Fruit fly (Drosophila melanogaster) whole organism, embryonic: ENCODE measurements around the gene Duox.

ENCODE experiments used
- Bgb ChIP-seq: fragments of 200-800 bp; sonication (Bioruptor generic); IDR thresholded peaks from 2 replicates; pipeline ENCODE4 v1.3.6; 2022; ENCODE audit warnings: missing biosample characterization, missing genetic modification characterization; ENCODE audit not compliant: partially characterized antibody
- C15 ChIP-seq: fragments of 200-800 bp; sonication (Bioruptor generic); IDR thresholded peaks from 3 replicates; pipeline ENCODE4 v1.3.6; 2022; ENCODE audit warnings: missing biosample characterization, missing genetic modification characterization
- CG10321 ChIP-seq: fragments of 200-800 bp; sonication (Bioruptor generic); IDR thresholded peaks from 2 replicates; pipeline ENCODE4 v1.3.6; 2022; ENCODE audit warnings: missing biosample characterization, missing genetic modification characterization
- CG11093 ChIP-seq: fragments of 200-800 bp; sonication (Bioruptor generic); IDR thresholded peaks from 3 replicates; pipeline ENCODE4 v1.3.6; 2022; ENCODE audit warnings: missing biosample characterization, missing genetic modification characterization
- CG11456 ChIP-seq: fragments of 200-800 bp; sonication (Bioruptor generic); IDR thresholded peaks from 3 replicates; pipeline ENCODE4 v1.3.6; 2022; ENCODE audit warnings: missing biosample characterization, missing genetic modification characterization
- CG12299 ChIP-seq: fragments of 200-800 bp; sonication (Bioruptor generic); optimal IDR thresholded peaks from 2 replicates; lab custom pipeline; 2018; ENCODE audit warnings: missing biosample characterization, mild to moderate bottlenecking, missing genetic modification characterization
- CG14050 ChIP-seq: fragments of 200-800 bp; sonication (Bioruptor generic); IDR thresholded peaks from 3 replicates; pipeline ENCODE4 v1.3.6; 2022; ENCODE audit warnings: missing biosample characterization, missing genetic modification characterization
- CG14667 ChIP-seq: fragments of 200-800 bp; sonication (Bioruptor generic); IDR thresholded peaks from 2 replicates; pipeline ENCODE4 v1.3.6; 2022; ENCODE audit warnings: missing biosample characterization, missing genetic modification characterization
- CG15514 ChIP-seq: fragments of 200-800 bp; sonication (Bioruptor generic); optimal IDR thresholded peaks from 3 replicates; lab custom pipeline; 2017; ENCODE audit warnings: missing biosample characterization, missing genetic modification characterization, mild to moderate bottlenecking, moderate library complexity, missing genetic modification reagents
- CG17359 ChIP-seq: fragments of 200-800 bp; sonication (Bioruptor generic); optimal IDR thresholded peaks from 3 replicates; lab custom pipeline; 2018; ENCODE audit warnings: missing biosample characterization, mild to moderate bottlenecking, missing genetic modification characterization, moderate library complexity
- CG30020 ChIP-seq: fragments of 200-800 bp; optimal IDR thresholded peaks from 2 replicates; lab custom pipeline; 2019; ENCODE audit warnings: missing biosample characterization, mild to moderate bottlenecking, missing genetic modification characterization, moderate library complexity
- CG31441 ChIP-seq: fragments of 200-800 bp; sonication (Bioruptor generic); IDR thresholded peaks from 2 replicates; pipeline ENCODE4 v1.3.6; 2022; ENCODE audit warnings: missing biosample characterization, missing genetic modification characterization
- CG3281 ChIP-seq: fragments of 200-800 bp; sonication (Bioruptor generic); optimal IDR thresholded peaks from 3 replicates; lab custom pipeline; 2017; ENCODE audit warnings: missing biosample characterization, mild to moderate bottlenecking, missing genetic modification characterization
- CG33213 ChIP-seq: fragments of 200-800 bp; sonication (Bioruptor generic); optimal IDR thresholded peaks from 3 replicates; lab custom pipeline; 2016; ENCODE audit warnings: missing biosample characterization, missing genetic modification characterization
- CG34376 ChIP-seq: fragments of 200-800 bp; sonication (Bioruptor generic); optimal IDR thresholded peaks from 2 replicates; lab custom pipeline; 2018; ENCODE audit warnings: missing biosample characterization, mild to moderate bottlenecking, missing genetic modification characterization
- CG4282 ChIP-seq: fragments of 200-800 bp; sonication (Bioruptor generic); optimal IDR thresholded peaks from 2 replicates; lab custom pipeline; 2016; ENCODE audit warnings: missing biosample characterization, missing genetic modification characterization
- CG4328 ChIP-seq: fragments of 200-800 bp; sonication (Bioruptor generic); optimal IDR thresholded peaks from 3 replicates; lab custom pipeline; 2017; ENCODE audit warnings: missing biosample characterization, missing genetic modification reagents, missing genetic modification characterization
- CG6654 ChIP-seq: fragments of 200-800 bp; sonication (Bioruptor generic); optimal IDR thresholded peaks from 2 replicates; lab custom pipeline; 2017; ENCODE audit warnings: missing biosample characterization, mild to moderate bottlenecking, missing genetic modification characterization
- CG8290 ChIP-seq, 3 experiments: fragments of 200-800 bp; sonication (Bioruptor generic); optimal IDR thresholded peaks; 2 replicates each; lab custom pipeline; 2016 to 2019; ENCODE audit warnings: missing biosample characterization in 3 of 3, missing genetic modification characterization in 3 of 3, mild to moderate bottlenecking in 2 of 3, moderate library complexity in 1 of 3
- CG9437 ChIP-seq: fragments of 200-800 bp; sonication (Bioruptor generic); optimal IDR thresholded peaks from 2 replicates; lab custom pipeline; 2018; ENCODE audit warnings: missing biosample characterization, mild to moderate bottlenecking, missing genetic modification characterization
- CG9932 ChIP-seq: fragments of 200-800 bp; sonication (Bioruptor generic); IDR thresholded peaks from 2 replicates; pipeline ENCODE4 v1.3.6; 2022; ENCODE audit warnings: missing biosample characterization, missing genetic modification characterization
- Dref ChIP-seq: fragments of 200-800 bp; sonication (Bioruptor generic); IDR thresholded peaks from 2 replicates; pipeline ENCODE4 v1.3.6; 2022; ENCODE audit warnings: missing biosample characterization, missing genetic modification characterization
- Fer1 ChIP-seq: fragments of 200-800 bp; sonication (Bioruptor generic); optimal IDR thresholded peaks from 2 replicates; lab custom pipeline; 2017; ENCODE audit warnings: missing biosample characterization, mild to moderate bottlenecking, missing genetic modification characterization
- Jarid2 ChIP-seq: fragments of 200-800 bp; sonication (Bioruptor generic); optimal IDR thresholded peaks from 3 replicates; lab custom pipeline; 2017; ENCODE audit warnings: mild to moderate bottlenecking, missing biosample characterization, missing genetic modification reagents, missing genetic modification characterization
- Kr ChIP-seq: fragments of 200-800 bp; sonication (Bioruptor generic); optimal IDR thresholded peaks from 2 replicates; lab custom pipeline; 2017; ENCODE audit warnings: missing biosample characterization, mild to moderate bottlenecking, missing genetic modification characterization
- Lim3 ChIP-seq: fragments of 200-800 bp; sonication (Bioruptor generic); IDR thresholded peaks from 2 replicates; pipeline ENCODE4 v1.3.6; 2022; ENCODE audit warnings: missing biosample characterization, missing genetic modification characterization
- NC2β ChIP-seq: fragments of 200-800 bp; sonication (Bioruptor generic); optimal IDR thresholded peaks from 2 replicates; lab custom pipeline; 2016; ENCODE audit warnings: missing biosample characterization, missing genetic modification characterization
- NFAT ChIP-seq: fragments of 200-800 bp; sonication (Bioruptor generic); IDR thresholded peaks from 2 replicates; pipeline ENCODE4 v1.3.6; 2022; ENCODE audit warnings: missing biosample characterization, missing genetic modification characterization
- Ptx1 ChIP-seq: fragments of 200-800 bp; sonication (Bioruptor generic); IDR thresholded peaks from 2 replicates; pipeline ENCODE4 v1.3.6; 2022; ENCODE audit warnings: missing biosample characterization, missing genetic modification characterization
- Sry-β ChIP-seq: fragments of 200-800 bp; sonication (Bioruptor generic); optimal IDR thresholded peaks from 2 replicates; lab custom pipeline; 2018; ENCODE audit warnings: missing biosample characterization, mild to moderate bottlenecking, missing genetic modification characterization, moderate library complexity
- Xrp1 ChIP-seq: fragments of 200-800 bp; sonication (Bioruptor generic); IDR thresholded peaks from 2 replicates; pipeline ENCODE4 v1.3.6; 2022; ENCODE audit warnings: missing biosample characterization, missing genetic modification characterization
- btn ChIP-seq: fragments of 200-800 bp; sonication (Bioruptor generic); optimal IDR thresholded peaks from 2 replicates; lab custom pipeline; 2016; ENCODE audit warnings: missing biosample characterization, missing genetic modification characterization
- cato ChIP-seq: fragments of 200-800 bp; sonication (Bioruptor generic); optimal IDR thresholded peaks from 2 replicates; lab custom pipeline; 2016; ENCODE audit warnings: missing biosample characterization, missing genetic modification characterization, borderline replicate concordance
- disco-r ChIP-seq: fragments of 200-800 bp; sonication (Bioruptor generic); optimal IDR thresholded peaks from 2 replicates; lab custom pipeline; 2016; ENCODE audit warnings: missing biosample characterization, missing genetic modification characterization
- dm ChIP-seq: fragments of 200-800 bp; sonication (Bioruptor generic); optimal IDR thresholded peaks from 3 replicates; lab custom pipeline; 2016; ENCODE audit warnings: missing biosample characterization, missing genetic modification characterization
- fd102C ChIP-seq: fragments of 200-800 bp; sonication (Bioruptor generic); optimal IDR thresholded peaks from 2 replicates; lab custom pipeline; 2018; ENCODE audit warnings: missing biosample characterization, mild to moderate bottlenecking, missing genetic modification characterization, moderate library complexity
- gem ChIP-seq: fragments of 200-800 bp; sonication (Bioruptor generic); optimal IDR thresholded peaks from 2 replicates; lab custom pipeline; 2019; ENCODE audit warnings: missing biosample characterization, mild to moderate bottlenecking, missing genetic modification characterization, moderate library complexity
- ind ChIP-seq: fragments of 200-800 bp; sonication (Bioruptor generic); optimal IDR thresholded peaks from 3 replicates; lab custom pipeline; 2016; ENCODE audit warnings: missing biosample characterization, missing genetic modification characterization
- lov ChIP-seq, 2 experiments: fragments of 200-800 bp in 1 of 2; fragments of >200 bp in 1 of 2; sonication (Bioruptor generic) in 1 of 2; IDR thresholded peaks in 1 of 2; optimal IDR thresholded peaks in 1 of 2; 2 replicates in 1 of 2; 3 replicates in 1 of 2; pipeline versions ENCODE4 v1.3.6 to Lab custom; 2017 to 2022; ENCODE audit warnings: missing biosample characterization in 1 of 2, missing genetic modification characterization in 1 of 2
- mam ChIP-seq: fragments of 200-800 bp; sonication (Bioruptor generic); optimal IDR thresholded peaks from 3 replicates; lab custom pipeline; 2016; ENCODE audit warnings: missing biosample characterization, missing genetic modification characterization
- mld ChIP-seq: fragments of 200-800 bp; sonication (Bioruptor generic); IDR thresholded peaks from 3 replicates; pipeline ENCODE4 v1.3.6; 2022; ENCODE audit warnings: missing biosample characterization, missing genetic modification characterization; ENCODE audit not compliant: partially characterized antibody
- nerfin-1 ChIP-seq: fragments of 200-800 bp; sonication (Bioruptor generic); optimal IDR thresholded peaks from 3 replicates; lab custom pipeline; 2019; ENCODE audit warnings: missing biosample characterization, mild to moderate bottlenecking, missing genetic modification characterization, moderate library complexity
- nom ChIP-seq: fragments of 200-800 bp; sonication (Bioruptor generic); optimal IDR thresholded peaks from 2 replicates; lab custom pipeline; 2017; ENCODE audit warnings: missing biosample characterization, missing genetic modification characterization, mild to moderate bottlenecking, moderate library complexity, missing genetic modification reagents
- otp ChIP-seq: fragments of 200-800 bp; sonication (Bioruptor generic); IDR thresholded peaks from 3 replicates; pipeline ENCODE4, ENCODE4 v1.3.6; 2022; ENCODE audit warnings: missing biosample characterization, missing genetic modification characterization
- slbo ChIP-seq: fragments of 200-800 bp; sonication (Bioruptor generic); IDR thresholded peaks from 2 replicates; pipeline ENCODE4 v1.3.6; 2022; ENCODE audit warnings: missing biosample characterization, missing genetic modification characterization
- stwl ChIP-seq: fragments of 200-800 bp; sonication (Bioruptor generic); optimal IDR thresholded peaks from 3 replicates; lab custom pipeline; 2018; ENCODE audit warnings: missing biosample characterization, mild to moderate bottlenecking, missing genetic modification characterization, moderate library complexity
- tll ChIP-seq, 2 experiments: fragments of 200-800 bp in 1 of 2; fragments of >200 bp in 1 of 2; sonication (Bioruptor generic) in 1 of 2; optimal IDR thresholded peaks; 2 replicates each; lab custom pipeline; 2017 to 2019; ENCODE audit warnings: missing biosample characterization in 2 of 2, missing genetic modification characterization in 2 of 2, mild to moderate bottlenecking in 1 of 2, moderate library complexity in 1 of 2

Duox gene

dm6 chr2L:2855773-2856615 lies 25.9 kb upstream of the Duox start, which contains the start of the genes CG3104 and RpS21 (continued):
- no peak for TF ChIP-seq lov (optimal IDR thresholded peaks at IDR 0.05; lab: Kevin White, UChicago)
- peak; percentile 94 for TF ChIP-seq lov (GFP tag; IDR thresholded peaks at IDR 0.05; lab: Robert Waterston, UW)
- TF ChIP-seq fd102C = peak; percentile 62
- TF ChIP-seq CG11456 = peak; percentile 98
- no peak for TF ChIP-seq mld (GFP tag; lab: Robert Waterston, UW)
- peak; percentile 29 for TF ChIP-seq Bgb (GFP tag; lab: Robert Waterston, UW)
- peak; percentile 60 for TF ChIP-seq Xrp1 (GFP tag; lab: Robert Waterston, UW)
- peak; percentile 76 for TF ChIP-seq CG17359 (tag; lab: Kevin White, UChicago)
- peak; percentile 79 for TF ChIP-seq stwl (tag; lab: Kevin White, UChicago)
- TF ChIP-seq ind = peak; percentile 82
- peak; percentile 28 for TF ChIP-seq btn (GFP tag; lab: Kevin White, UChicago)
- peak; percentile 30 for TF ChIP-seq Sry-β (GFP tag; lab: Kevin White, UChicago)
- TF ChIP-seq NC2β = peak; percentile 93
- peak; percentile 95 for TF ChIP-seq otp (GFP tag; lab: Robert Waterston, UW)
- TF ChIP-seq Kr (GFP tag; lab: Kevin White, UChicago) = peak; percentile 39
- TF ChIP-seq CG6654 = peak; percentile 60
- TF ChIP-seq Dref (GFP tag; lab: Robert Waterston, UW) = peak; percentile 53
- peak; percentile 58 for TF ChIP-seq CG9437 (GFP tag; lab: Kevin White, UChicago)
- peak; percentile 87 for TF ChIP-seq Ptx1 (GFP tag; lab: Robert Waterston, UW)
- peak; percentile 75 for TF ChIP-seq CG31441
- TF ChIP-seq slbo (GFP tag; lab: Robert Waterston, UW) = peak; percentile 97
- peak; percentile 79 for TF ChIP-seq CG14050 (GFP tag; lab: Robert Waterston, UW)
- peak; percentile 92 for TF ChIP-seq CG4328 (GFP tag; lab: Kevin White, UChicago)
- peak; percentile 86 for TF ChIP-seq CG14667 (GFP tag; lab: Robert Waterston, UW)
- TF ChIP-seq nom (GFP tag; lab: Kevin White, UChicago) = peak; percentile 83
- peak; percentile 60 for TF ChIP-seq CG30020
- peak; percentile 98 for TF ChIP-seq NFAT (GFP tag; lab: Robert Waterston, UW)
- peak; percentile 74 for TF ChIP-seq Jarid2
- peak; percentile 76 for TF ChIP-seq nerfin-1
- TF ChIP-seq dm (GFP tag; lab: Kevin White, UChicago) = peak; percentile 95
- peak; percentile 44 for TF ChIP-seq CG12299
- no peak for TF ChIP-seq cato (GFP tag; lab: Kevin White, UChicago)
- TF ChIP-seq CG11093 (GFP tag; lab: Robert Waterston, UW) = peak; percentile 62; the same call in 2 of the 3 replicates
- peak; percentile 56 for TF ChIP-seq disco-r
- peak; percentile 96 for TF ChIP-seq CG33213 (GFP tag; lab: Kevin White, UChicago)
- TF ChIP-seq C15 (GFP tag; lab: Robert Waterston, UW) = peak; percentile 82; the same call in 2 of the 3 replicates
- peak; percentile 88 for TF ChIP-seq CG15514 (GFP tag; lab: Kevin White, UChicago)
- TF ChIP-seq Lim3 (GFP tag; lab: Robert Waterston, UW) = 0 out of 2 replicates have a peak, but pooled peaks have one; percentile 33
- peak; percentile 85 for TF ChIP-seq Fer1 (GFP tag; lab: Kevin White, UChicago)
- TF ChIP-seq CG3281 = peak; percentile 83
- TF ChIP-seq CG8290 (GFP tag; optimal IDR thresholded peaks at IDR 0.05; lab: Kevin White, UChicago) = peak; percentile 86
- TF ChIP-seq CG8290 (tag; optimal IDR thresholded peaks at IDR 0.05; lab: Kevin White, UChicago) = peak; percentile 85 to 92
- TF ChIP-seq gem = peak; percentile 61
- peak; percentile 71; the same call in 1 of the 2 replicates for TF ChIP-seq CG10321
- TF ChIP-seq CG9932 = peak; percentile 93
- TF ChIP-seq CG34376 (GFP tag; lab: Kevin White, UChicago) = peak; percentile 93
- no peak for TF ChIP-seq tll (GFP tag; optimal IDR thresholded peaks at IDR 0.05; lab: Kevin White, UChicago)
- peak; percentile 75 for TF ChIP-seq CG4282 (GFP tag; lab: Kevin White, UChicago)
- peak; percentile 86 for TF ChIP-seq mam
